Worm (Caenorhabditis elegans): ENCODE results near the gene cest-8.

The cest-8 gene

ce11 chrX:12182684-12183477 is 36.6 kb upstream of the cest-8 start:
- no peak for TF ChIP-seq unc-62 (GFP tag; optimal IDR thresholded peaks at IDR 0.05)

- no peak for TF ChIP-seq unc-62 (GFP tag; optimal IDR thresholded peaks at IDR 0.05)
Measured at ce11 chrX:12184393-12184792, 35.1 kb upstream of the cest-8 start.

- TF ChIP-seq unc-62 (GFP tag; optimal IDR thresholded peaks at IDR 0.05), result no peak
Measured at ce11 chrX:12185847-12186559, 33.5 kb upstream of the cest-8 start.

- no peak for TF ChIP-seq unc-62 (GFP tag; optimal IDR thresholded peaks at IDR 0.05)
Measured at ce11 chrX:12186592-12186991, 32.9 kb upstream of the cest-8 start.

ce11 chrX:12188280-12189071 is 31.0 kb upstream of the cest-8 start:
- TF ChIP-seq unc-62 (GFP tag; optimal IDR thresholded peaks at IDR 0.05), result no peak

ce11 chrX:12197367-12197766 is 22.1 kb upstream of the cest-8 start:
- TF ChIP-seq unc-62 (GFP tag; optimal IDR thresholded peaks at IDR 0.05), result no peak

ce11 chrX:12198298-12198697 is 21.2 kb upstream of the cest-8 start:
- no peak for TF ChIP-seq unc-62 (GFP tag; optimal IDR thresholded peaks at IDR 0.05)

- no peak for TF ChIP-seq unc-62 (GFP tag; optimal IDR thresholded peaks at IDR 0.05)
Measured at ce11 chrX:12200577-12200976, 18.9 kb upstream of the cest-8 start.

ce11 chrX:12201435-12201834 is 18.0 kb upstream of the cest-8 start:
- TF ChIP-seq unc-62 (GFP tag; optimal IDR thresholded peaks at IDR 0.05), result no peak

ce11 chrX:12201840-12202239 is 17.6 kb upstream of the cest-8 start:
- TF ChIP-seq unc-62 (GFP tag; optimal IDR thresholded peaks at IDR 0.05), result no peak

- TF ChIP-seq unc-62 (GFP tag; optimal IDR thresholded peaks at IDR 0.05), result no peak
Measured at ce11 chrX:12204334-12204733, 15.1 kb upstream of the cest-8 start.

- TF ChIP-seq unc-62 (GFP tag; optimal IDR thresholded peaks at IDR 0.05), result no peak
Measured at ce11 chrX:12205478-12206059, 13.9 kb upstream of the cest-8 start.

- no peak for TF ChIP-seq unc-62 (GFP tag; optimal IDR thresholded peaks at IDR 0.05)
Measured at ce11 chrX:12207078-12207477, 12.4 kb upstream of the cest-8 start.

ce11 chrX:12210145-12211032 is 9.1 kb upstream of the cest-8 start:
- no peak for TF ChIP-seq unc-62 (GFP tag; optimal IDR thresholded peaks at IDR 0.05)

- TF ChIP-seq unc-62 (GFP tag; optimal IDR thresholded peaks at IDR 0.05), result no peak
Measured at ce11 chrX:12212801-12213200, 6.7 kb upstream of the cest-8 start, which contains the start of gene cab-1. Gene cab-1, minus strand, starts transcription at chrX:12212901.
